Fruit fly (Drosophila melanogaster): ENCODE results near the gene CG10680.

The CG10680 gene

DNA sequence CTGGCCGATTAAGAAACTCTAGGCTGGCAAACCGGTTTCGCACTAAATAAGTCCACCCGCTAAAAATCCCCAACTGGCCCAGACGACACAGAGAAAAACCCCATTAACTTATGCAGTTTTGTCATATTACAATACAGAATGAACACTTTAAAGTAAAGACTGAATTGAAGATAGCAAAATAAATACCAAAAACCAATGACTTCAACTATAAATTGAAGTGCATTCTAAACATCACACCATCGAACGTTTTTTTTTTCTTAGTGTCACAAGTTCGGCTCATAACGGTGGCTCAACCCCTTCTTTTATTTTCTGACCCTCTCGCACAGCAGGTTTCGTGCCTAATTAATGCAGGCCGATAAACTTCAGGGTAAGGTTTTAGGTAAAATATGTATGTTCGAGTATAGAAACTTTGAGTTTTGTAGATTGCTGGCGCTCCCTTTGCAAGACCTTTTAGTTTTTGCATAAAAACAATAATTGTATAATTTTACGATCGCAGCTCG, 22.5 kb upstream of the CG10680 start (continued):
- TF ChIP-seq CG17359 (tag; optimal IDR thresholded peaks at IDR 0.05) (peak; percentile 82), Chrac-16 (GFP tag; optimal IDR thresholded peaks at IDR 0.05) (peak; percentile 85), fd64A (GFP tag; optimal IDR thresholded peaks at IDR 0.05) (peak; percentile 47), CG10267 (tag; optimal IDR thresholded peaks at IDR 0.05) (peak; percentile 66), kah (GFP tag; optimal IDR thresholded peaks at IDR 0.05) (peak; percentile 25), CG18599 (GFP tag; optimal IDR thresholded peaks at IDR 0.05) (peak; percentile 86), CG3281 (GFP tag; optimal IDR thresholded peaks at IDR 0.05) (peak; percentile 73), scrt (GFP tag; optimal IDR thresholded peaks at IDR 0.05) (peak; percentile 70), repo (GFP tag; optimal IDR thresholded peaks at IDR 0.05) (no peak), CG16779 (GFP tag; IDR thresholded peaks at IDR 0.05) (peak; percentile 93), CG15073 (GFP tag; optimal IDR thresholded peaks at IDR 0.05) (peak; percentile 24), D19A (tag; optimal IDR thresholded peaks at IDR 0.05) (peak; percentile 6), CG4404 (GFP tag; IDR thresholded peaks at IDR 0.05) (peak; percentile 73), Meics (GFP tag; optimal IDR thresholded peaks at IDR 0.05) (peak; percentile 86), tap (tag; optimal IDR thresholded peaks at IDR 0.05) (peak; percentile 58), CG13123 (GFP tag; optimal IDR thresholded peaks at IDR 0.05) (peak; percentile 69), Nf-YC (tag; optimal IDR thresholded peaks at IDR 0.05) (peak; percentile 37), Lhr (GFP tag; optimal IDR thresholded peaks at IDR 0.05) (peak; percentile 16), fru (optimal IDR thresholded peaks at IDR 0.05) (no peak), CG3838 (GFP tag; optimal IDR thresholded peaks at IDR 0.05) (peak; percentile 64), nom (GFP tag; optimal IDR thresholded peaks at IDR 0.05) (peak; percentile 76), CG2199 (GFP tag; IDR thresholded peaks at IDR 0.05) (peak; percentile 83; the same call in 2 of the 3 replicates), nerfin-2 (GFP tag; IDR thresholded peaks at IDR 0.05; ENCODE audit: partially characterized antibody) (no peak), CG5245 (GFP tag; optimal IDR thresholded peaks at IDR 0.05) (no peak), CG8281 (tag; optimal IDR thresholded peaks at IDR 0.05) (peak; percentile 38), CG6689 (GFP tag; IDR thresholded peaks at IDR 0.05) (peak; percentile 92), CG3163 (GFP tag; optimal IDR thresholded peaks at IDR 0.05) (peak; percentile 75), tna (GFP tag; IDR thresholded peaks at IDR 0.05; ENCODE audit: partially characterized antibody) (no peak), Xbp1 (GFP tag; optimal IDR thresholded peaks at IDR 0.05) (peak; percentile 89), GATAe (GFP tag; conservative IDR thresholded peaks at IDR 0.05) (peak; percentile 59), CG6272 (GFP tag; IDR thresholded peaks at IDR 0.05) (peak; percentile 86), CG30020 (tag; optimal IDR thresholded peaks at IDR 0.05) (peak; percentile 17), CG3995 (GFP tag; optimal IDR thresholded peaks at IDR 0.05) (peak; percentile 58), Bgb (GFP tag; IDR thresholded peaks at IDR 0.05; ENCODE audit: partially characterized antibody) (no peak), Hey (tag; optimal IDR thresholded peaks at IDR 0.05) (no peak), hbn (GFP tag; IDR thresholded peaks at IDR 0.05; ENCODE audit: partially characterized antibody) (no peak), CG15514 (GFP tag; optimal IDR thresholded peaks at IDR 0.05) (peak; percentile 57), dpn (GFP tag; optimal IDR thresholded peaks at IDR 0.05) (peak; percentile 84 to 91), CG11456 (GFP tag; IDR thresholded peaks at IDR 0.05) (peak; percentile 94), esg (GFP tag; conservative IDR thresholded peaks at IDR 0.05) (peak; percentile 88), CG16815 (GFP tag; optimal IDR thresholded peaks at IDR 0.05) (peak; percentile 64), unc-4 (GFP tag; IDR thresholded peaks at IDR 0.05; ENCODE audit: partially characterized antibody) (no peak), tup (GFP tag; optimal IDR thresholded peaks at IDR 0.05) (peak; percentile 78), Dp (GFP tag; optimal IDR thresholded peaks at IDR 0.05) (no peak), CG9215 (GFP tag; IDR thresholded peaks at IDR 0.05) (peak; percentile 88), CG11695 (GFP tag; IDR thresholded peaks at IDR 0.05) (peak; percentile 88), Gsc (GFP tag; IDR thresholded peaks at IDR 0.05) (peak; percentile 68), CG9876 (GFP tag; optimal IDR thresholded peaks at IDR 0.05) (peak; percentile 79), Vsx1 (GFP tag; optimal IDR thresholded peaks at IDR 0.05) (peak; percentile 71), lmd (GFP tag; IDR thresholded peaks at IDR 0.05) (peak; percentile 85)

Measured in whole organism, embryonic.